Fruit fly (Drosophila melanogaster): ENCODE measurements around the gene CG2116.

The CG2116 gene

dm6 chrX:8143537-8143936 is 13.9 kb downstream of the CG2116 start, which contains the start of gene CG17982 (continued):
- peak; percentile 64 for TF ChIP-seq kah (GFP tag; optimal IDR thresholded peaks at IDR 0.05)
- peak; percentile 85 for TF ChIP-seq CG17829 (tag; optimal IDR thresholded peaks at IDR 0.05)
- TF ChIP-seq Med (GFP tag), result peak; percentile 98
- peak; percentile 97 for TF ChIP-seq Ets65A (GFP tag)
- peak; percentile 20; the same call in 1 of the 2 replicates for TF ChIP-seq ssp (GFP tag; IDR thresholded peaks at IDR 0.05)
- peak; percentile 65 for TF ChIP-seq onecut (GFP tag; IDR thresholded peaks at IDR 0.05)
- TF ChIP-seq CG7987 (GFP tag; optimal IDR thresholded peaks at IDR 0.05), result peak; percentile 70
- TF ChIP-seq Doc3 (GFP tag; IDR thresholded peaks at IDR 0.05; ENCODE audit: partially characterized antibody), result no peak
- no peak for TF ChIP-seq tna (GFP tag; IDR thresholded peaks at IDR 0.05; ENCODE audit: partially characterized antibody)
- peak; percentile 19 for TF ChIP-seq CG10565 (GFP tag; optimal IDR thresholded peaks at IDR 0.05)
- no peak for TF ChIP-seq Hmr (GFP tag; optimal IDR thresholded peaks at IDR 0.05)
- TF ChIP-seq az2 (GFP tag; optimal IDR thresholded peaks at IDR 0.05), result peak; percentile 84
- TF ChIP-seq br (optimal IDR thresholded peaks at IDR 0.05), result no peak
- TF ChIP-seq Mes4 (GFP tag; optimal IDR thresholded peaks at IDR 0.05), result peak; percentile 81
- TF ChIP-seq zf30C (GFP tag; optimal IDR thresholded peaks at IDR 0.05), result peak; percentile 7
- peak; percentile 79 for TF ChIP-seq E2f1 (GFP tag; IDR thresholded peaks at IDR 0.05)
- TF ChIP-seq tx (GFP tag; optimal IDR thresholded peaks at IDR 0.05), result peak; percentile 84
- TF ChIP-seq Gug (GFP tag; IDR thresholded peaks at IDR 0.05), result peak; percentile 77
- TF ChIP-seq Hmx (GFP tag; optimal IDR thresholded peaks at IDR 0.05), result peak; percentile 53
- TF ChIP-seq CG1233 (GFP tag; optimal IDR thresholded peaks at IDR 0.05), result peak; percentile 83
- peak; percentile 86 for TF ChIP-seq CG12299 (tag; optimal IDR thresholded peaks at IDR 0.05)
- TF ChIP-seq CG1602 (GFP tag; optimal IDR thresholded peaks at IDR 0.05), result peak; percentile 68
- peak; percentile 84 for TF ChIP-seq CG14014 (GFP tag; IDR thresholded peaks at IDR 0.05)
- TF ChIP-seq sna (GFP tag; IDR thresholded peaks at IDR 0.05; ENCODE audit: partially characterized antibody), result no peak
- peak; percentile 83 for TF ChIP-seq CG9932 (GFP tag; IDR thresholded peaks at IDR 0.05)
- peak; percentile 79 for TF ChIP-seq lmd (GFP tag; IDR thresholded peaks at IDR 0.05)
- TF ChIP-seq nau (GFP tag; optimal IDR thresholded peaks at IDR 0.05), result no peak
- no peak for TF ChIP-seq Asciz (GFP tag; optimal IDR thresholded peaks at IDR 0.05)
- TF ChIP-seq dmrt11E (tag; optimal IDR thresholded peaks at IDR 0.05), result peak; percentile 80
- peak; percentile 86 for TF ChIP-seq phol (tag; optimal IDR thresholded peaks at IDR 0.05)
- TF ChIP-seq GATAe (GFP tag; conservative IDR thresholded peaks at IDR 0.05), result no peak
- TF ChIP-seq CG4282 (GFP tag; optimal IDR thresholded peaks at IDR 0.05), result peak; percentile 69
- no peak for TF ChIP-seq CG14860 (GFP tag; IDR thresholded peaks at IDR 0.05; ENCODE audit: partially characterized antibody)
- peak; percentile 68; the same call in 1 of the 3 replicates for TF ChIP-seq CG3726 (GFP tag; IDR thresholded peaks at IDR 0.05)
- peak; percentile 86 for TF ChIP-seq nom (GFP tag; optimal IDR thresholded peaks at IDR 0.05)
- TF ChIP-seq dpn (GFP tag; optimal IDR thresholded peaks at IDR 0.05), result peak; percentile 80 to 83
- TF ChIP-seq Dip3 (GFP tag; optimal IDR thresholded peaks at IDR 0.05), result peak; percentile 84
- no peak for TF ChIP-seq eve (GFP tag; optimal IDR thresholded peaks at IDR 0.05)
- peak; percentile 79 for TF ChIP-seq ATbp (GFP tag; optimal IDR thresholded peaks at IDR 0.05)
- 0 out of 3 replicates have a peak, but pooled peaks have one; percentile 38 for TF ChIP-seq CG6175 (GFP tag; IDR thresholded peaks at IDR 0.05)
- TF ChIP-seq CG9215 (GFP tag; IDR thresholded peaks at IDR 0.05), result peak; percentile 57
- TF ChIP-seq unpg (GFP tag; optimal IDR thresholded peaks at IDR 0.05), result peak; percentile 92
- peak; percentile 89 for TF ChIP-seq CG13624 (GFP tag; optimal IDR thresholded peaks at IDR 0.05)
- TF ChIP-seq Taf1 (GFP tag; IDR thresholded peaks at IDR 0.05), result peak; percentile 57
- peak; percentile 62 for TF ChIP-seq CG9876 (GFP tag; optimal IDR thresholded peaks at IDR 0.05)
- TF ChIP-seq CG5180 (GFP tag; optimal IDR thresholded peaks at IDR 0.05), result peak; percentile 46
- peak; percentile 85 for TF ChIP-seq Xrp1 (GFP tag; IDR thresholded peaks at IDR 0.05)
- peak; percentile 55 for TF ChIP-seq CG4707 (GFP tag; optimal IDR thresholded peaks at IDR 0.05)
- TF ChIP-seq dan (GFP tag; IDR thresholded peaks at IDR 0.05), result no peak
- no peak for TF ChIP-seq CG15011 (GFP tag; optimal IDR thresholded peaks at IDR 0.05)
- TF ChIP-seq Six4 (GFP tag; optimal IDR thresholded peaks at IDR 0.05), result peak; percentile 82
